Worm (Caenorhabditis elegans) whole organism, young adult: ENCODE measurements around the gene B0454.8.

ENCODE experiments used
- B0019.2 ChIP-seq: fragments of 200-800 bp; sonication (Bioruptor generic); conservative IDR thresholded peaks from 2 replicates; pipeline ENCODE4 v1.3.6; 2022; ENCODE audit warnings: missing genetic modification reagents, missing genetic modification characterization, missing compliant biosample characterization
- F55B11.4 ChIP-seq: sonication (generic microtip); optimal IDR thresholded peaks from 2 replicates; lab custom pipeline; 2016; ENCODE audit warnings: missing compliant biosample characterization, missing genetic modification characterization, borderline replicate concordance; ENCODE audit not compliant: insufficient read depth
- akir-1 ChIP-seq: fragments of 200-800 bp; sonication (Bioruptor generic); optimal IDR thresholded peaks from 2 replicates; lab custom pipeline; 2018; ENCODE audit warnings: mild to moderate bottlenecking, missing genetic modification characterization, moderate library complexity, missing compliant biosample characterization
- attf-6 ChIP-seq: fragments of 200-800 bp; sonication (Bioruptor generic); IDR thresholded peaks from 2 replicates; pipeline ENCODE4 v1.3.6; 2022; ENCODE audit warnings: missing genetic modification reagents, missing genetic modification characterization, missing compliant biosample characterization
- bed-2 ChIP-seq: fragments of 200-800 bp; sonication (Bioruptor generic); IDR thresholded peaks from 2 replicates; pipeline ENCODE4 v1.3.6; 2022; ENCODE audit warnings: missing genetic modification reagents, missing genetic modification characterization, missing compliant biosample characterization
- gei-17 ChIP-seq: fragments of 200-800 bp; sonication (Bioruptor generic); optimal IDR thresholded peaks from 2 replicates; lab custom pipeline; 2018; ENCODE audit warnings: mild to moderate bottlenecking, missing genetic modification characterization, missing compliant biosample characterization
- repo-1 ChIP-seq: sonication (generic microtip); optimal IDR thresholded peaks from 2 replicates; lab custom pipeline; 2017; ENCODE audit warnings: mild to moderate bottlenecking, missing genetic modification characterization, missing compliant biosample characterization
- snpc-1.3 ChIP-seq: sonication (generic microtip); optimal IDR thresholded peaks from 2 replicates; lab custom pipeline; 2017; ENCODE audit warnings: missing genetic modification characterization, mild to moderate bottlenecking, missing compliant biosample characterization, antibody characterized with exemption, moderate library complexity, missing genotype, missing genetic modification reagents; ENCODE audit not compliant: insufficient read depth
- tbp1 ChIP-seq: fragments of 200-800 bp; sonication (Bioruptor generic); optimal IDR thresholded peaks from 2 replicates; lab custom pipeline; 2018; ENCODE audit warnings: mild to moderate bottlenecking, missing genetic modification characterization, missing compliant biosample characterization
- unc-130 ChIP-seq: sonication (generic microtip); optimal IDR thresholded peaks from 2 replicates; lab custom pipeline; 2016; ENCODE audit warnings: missing genetic modification reagents, missing genetic modification characterization, missing compliant biosample characterization

- TF ChIP-seq gei-17 (GFP tag; lab: Kevin White, UChicago) (no peak), F55B11.4 (tag; lab: Kevin White, UChicago) (no peak), repo-1 (no peak), bed-2 (no peak), B0019.2 (GFP tag; lab: Robert Waterston, UW) (no peak), snpc-1.3 (tag; lab: Kevin White, UChicago) (no peak), tbp1 (no peak), akir-1 (GFP tag; lab: Kevin White, UChicago) (no peak), attf-6 (GFP tag; lab: Robert Waterston, UW) (no peak), unc-130 (GFP tag; lab: Kevin White, UChicago) (no peak)
Measured at ce11 chrII:3053689-3054088, 10.4 kb upstream of the B0454.8 start.
